In the genomic region with DNA sequence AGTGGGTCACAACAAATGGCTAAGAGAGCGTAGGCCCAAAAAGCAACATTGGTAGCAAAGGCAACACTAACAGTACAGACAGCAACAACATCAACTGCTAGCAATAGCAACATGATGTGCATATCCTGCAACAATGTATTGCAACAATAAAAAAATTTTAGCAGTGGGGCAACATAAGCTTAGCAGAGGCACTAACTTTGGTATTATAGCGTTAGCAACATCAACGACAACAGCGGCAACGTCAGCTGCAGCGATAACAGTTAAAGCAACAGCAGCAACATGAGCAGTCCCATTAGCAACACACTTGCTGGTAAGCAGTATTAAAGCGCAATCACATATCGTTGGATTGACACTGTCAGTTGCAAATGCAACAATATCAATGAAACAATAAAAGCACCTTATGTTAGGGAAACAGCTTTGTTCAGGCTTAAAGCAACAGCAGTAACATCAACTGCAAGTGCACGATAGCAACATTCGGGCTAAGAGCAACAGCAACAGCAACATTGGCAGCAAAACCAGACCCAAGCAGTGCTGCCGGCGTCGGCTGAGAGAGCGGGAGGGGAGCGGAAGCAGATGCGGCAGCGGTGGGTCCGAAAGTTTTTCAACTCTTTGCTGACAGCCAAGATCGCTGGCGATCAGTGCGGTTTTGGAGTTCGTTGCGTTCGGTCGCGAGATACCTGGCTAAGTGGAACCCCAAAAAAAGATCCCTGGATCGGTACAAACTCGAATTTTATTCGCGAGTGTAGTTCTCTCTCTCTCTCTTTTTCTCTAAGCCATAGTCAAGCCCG, we compare ENCODE assay signal across 4 fruit fly cellular contexts.
TF ChIP-seq lines count a peak whose summit lies in the region.

A gene (plus strand): TSS at position 637 of the 788 bp plus-strand sequence.

- no peak for TF ChIP-seq CTCF in whole organism, embryonic (GFP tag; optimal IDR thresholded peaks at IDR 0.05; lab: Kevin White, UChicago)

TF ChIP-seq in whole organism, embryonic, 481 proteins besides CTCF, POLR2A, EP300 and RAD21 (continues in another document):
- TF ChIP-seq Jarid2 (GFP tag; optimal IDR thresholded peaks at IDR 0.05; lab: Kevin White, UChicago) (peak; percentile 53), Trl (optimal IDR thresholded peaks at IDR 0.05; lab: Kevin White, UChicago) (peak; percentile 2 to 37), Trl (GFP tag; optimal IDR thresholded peaks at IDR 0.05; lab: Kevin White, UChicago) (no peak), Doc3 (GFP tag; IDR thresholded peaks at IDR 0.05; lab: Robert Waterston, UW; ENCODE audit: partially characterized antibody) (no peak), fru (optimal IDR thresholded peaks at IDR 0.05; lab: Kevin White, UChicago) (no peak), Adf1 (GFP tag; IDR thresholded peaks at IDR 0.05; lab: Robert Waterston, UW) (peak; percentile 59), ci (GFP tag; IDR thresholded peaks at IDR 0.05; lab: Robert Waterston, UW) (peak; percentile 24; the same call in 1 of the 3 replicates), dpn (GFP tag; optimal IDR thresholded peaks at IDR 0.05; lab: Kevin White, UChicago) (no peak), crol (GFP tag; IDR thresholded peaks at IDR 0.05; lab: Robert Waterston, UW) (peak; percentile 68), chm (GFP tag; IDR thresholded peaks at IDR 0.05; lab: Robert Waterston, UW) (0 out of 2 replicates have a peak, but pooled peaks have one; percentile 10), CG17328 (GFP tag; IDR thresholded peaks at IDR 0.05; lab: Robert Waterston, UW) (0 out of 2 replicates have a peak, but pooled peaks have one; percentile 5), run (tag; optimal IDR thresholded peaks at IDR 0.05; lab: Kevin White, UChicago) (no peak), Med (GFP tag; lab: Kevin White, UChicago) (peak; percentile 56), stc (GFP tag; IDR thresholded peaks at IDR 0.05; lab: Robert Waterston, UW) (peak; percentile 44; the same call in 1 of the 2 replicates), chinmo (GFP tag; IDR thresholded peaks at IDR 0.05; lab: Robert Waterston, UW; ENCODE audit: partially characterized antibody) (0 out of 4 replicates have a peak, but pooled peaks have one; percentile 30), amos (GFP tag; IDR thresholded peaks at IDR 0.05; lab: Robert Waterston, UW; ENCODE audit: partially characterized antibody) (peak; percentile 16; the same call in 1 of the 2 replicates), CG4360 (GFP tag; IDR thresholded peaks at IDR 0.05; lab: Robert Waterston, UW) (peak; percentile 34; the same call in 1 of the 2 replicates), CG11504 (tag; optimal IDR thresholded peaks at IDR 0.05; lab: Kevin White, UChicago) (peak; percentile 99)

TF ChIP-seq in whole organism, prepupa, 60 proteins besides CTCF, POLR2A, EP300 and RAD21 (continues in another document):
- no peak; the same call in 2 of the 3 replicates for TF ChIP-seq CG6163 (GFP tag; IDR thresholded peaks at IDR 0.05; lab: Robert Waterston, UW)
- no peak for TF ChIP-seq Hr4 (GFP tag; optimal IDR thresholded peaks at IDR 0.05; lab: Kevin White, UChicago)
- no peak for TF ChIP-seq CG8319 (GFP tag; optimal IDR thresholded peaks at IDR 0.05; lab: Kevin White, UChicago)
- TF ChIP-seq achi (GFP tag; optimal IDR thresholded peaks at IDR 0.05; lab: Kevin White, UChicago): no peak
- TF ChIP-seq eg (GFP tag; IDR thresholded peaks at IDR 0.05; lab: Robert Waterston, UW): peak; percentile 61; the same call in 2 of the 3 replicates
- TF ChIP-seq cyc (GFP tag; optimal IDR thresholded peaks at IDR 0.05; lab: Kevin White, UChicago): no peak
- no peak for TF ChIP-seq spab (GFP tag; optimal IDR thresholded peaks at IDR 0.05; lab: Kevin White, UChicago)
- TF ChIP-seq CG6276 (GFP tag; optimal IDR thresholded peaks at IDR 0.05; lab: Kevin White, UChicago): no peak
- TF ChIP-seq Met (GFP tag; optimal IDR thresholded peaks at IDR 0.05; lab: Kevin White, UChicago): no peak
- TF ChIP-seq fd59A (GFP tag; optimal IDR thresholded peaks at IDR 0.05; lab: Kevin White, UChicago): no peak
- TF ChIP-seq acj6 (GFP tag; optimal IDR thresholded peaks at IDR 0.05; lab: Kevin White, UChicago): no peak
- TF ChIP-seq Hr38 (GFP tag; optimal IDR thresholded peaks at IDR 0.05; lab: Kevin White, UChicago): no peak
- TF ChIP-seq CG11294 (GFP tag; IDR thresholded peaks at IDR 0.05; lab: Robert Waterston, UW): no peak
- TF ChIP-seq lz (GFP tag; optimal IDR thresholded peaks at IDR 0.05; lab: Kevin White, UChicago): no peak
- TF ChIP-seq svp (GFP tag; lab: Kevin White, UChicago): no peak
- no peak for TF ChIP-seq Eip93F (GFP tag; optimal IDR thresholded peaks at IDR 0.05; lab: Kevin White, UChicago)
- no peak for TF ChIP-seq Sox15 (GFP tag; optimal IDR thresholded peaks at IDR 0.05; lab: Kevin White, UChicago)
- TF ChIP-seq Eip75B (GFP tag; optimal IDR thresholded peaks at IDR 0.05; lab: Kevin White, UChicago): no peak
- no peak for TF ChIP-seq CG8119 (GFP tag; IDR thresholded peaks at IDR 0.05; lab: Robert Waterston, UW)
- TF ChIP-seq CG6792 (GFP tag; optimal IDR thresholded peaks at IDR 0.05; lab: Kevin White, UChicago): no peak
- TF ChIP-seq Lpt (GFP tag; optimal IDR thresholded peaks at IDR 0.05; lab: Kevin White, UChicago): peak; percentile 25
- no peak for TF ChIP-seq CG7368 (GFP tag; optimal IDR thresholded peaks at IDR 0.05; lab: Kevin White, UChicago)

TF ChIP-seq in whole organism, pupa, 21 proteins besides CTCF, POLR2A, EP300 and RAD21:
- no peak for TF ChIP-seq CG14655 (GFP tag; optimal IDR thresholded peaks at IDR 0.05; lab: Kevin White, UChicago)
- no peak for TF ChIP-seq CG4496 (GFP tag; IDR thresholded peaks at IDR 0.05; lab: Robert Waterston, UW)
- TF ChIP-seq CG12605 (GFP tag; IDR thresholded peaks at IDR 0.05; lab: Robert Waterston, UW): no peak
- no peak for TF ChIP-seq CG8301 (tag; optimal IDR thresholded peaks at IDR 0.05; lab: Kevin White, UChicago)
- no peak for TF ChIP-seq CG9948 (tag; optimal IDR thresholded peaks at IDR 0.05; lab: Kevin White, UChicago)
- TF ChIP-seq rn (GFP tag; IDR thresholded peaks at IDR 0.05; lab: Robert Waterston, UW): no peak
- no peak for TF ChIP-seq EcR (GFP tag; optimal IDR thresholded peaks at IDR 0.05; lab: Kevin White, UChicago)
- peak; percentile 39; the same call in 1 of the 2 replicates for TF ChIP-seq Ets98B (GFP tag; IDR thresholded peaks at IDR 0.05; lab: Robert Waterston, UW)
- no peak for TF ChIP-seq CG10348 (GFP tag; IDR thresholded peaks at IDR 0.05; lab: Robert Waterston, UW)
- TF ChIP-seq D1 (tag; optimal IDR thresholded peaks at IDR 0.05; lab: Kevin White, UChicago): no peak
- no peak for TF ChIP-seq CG32121 (GFP tag; IDR thresholded peaks at IDR 0.05; lab: Robert Waterston, UW)
- no peak for TF ChIP-seq CG15710 (tag; optimal IDR thresholded peaks at IDR 0.05; lab: Kevin White, UChicago)
- TF ChIP-seq Pif1B (GFP tag; optimal IDR thresholded peaks at IDR 0.05; lab: Kevin White, UChicago): no peak
- peak; percentile 14 for TF ChIP-seq CG13204 (GFP tag; optimal IDR thresholded peaks at IDR 0.05; lab: Kevin White, UChicago)
- no peak for TF ChIP-seq fd96Ca (GFP tag; IDR thresholded peaks at IDR 0.05; lab: Robert Waterston, UW)

TF ChIP-seq in whole organism, wandering third instar larva, 38 proteins besides CTCF, POLR2A, EP300 and RAD21:
- TF ChIP-seq Myc (optimal IDR thresholded peaks at IDR 0.05; lab: Kevin White, UChicago): no peak
- TF ChIP-seq dl (GFP tag; optimal IDR thresholded peaks at IDR 0.05; lab: Kevin White, UChicago; ENCODE audit: insufficient read depth in 1 of 2, partially characterized antibody in 2 of 2): peak in 1 of 2 experiments; percentile 14
- no peak for TF ChIP-seq psq (GFP tag; optimal IDR thresholded peaks at IDR 0.05; lab: Kevin White, UChicago)
- peak; percentile 3 for TF ChIP-seq h (GFP tag; optimal IDR thresholded peaks at IDR 0.05; lab: Kevin White, UChicago)
- peak; percentile 75 for TF ChIP-seq Dif (GFP tag; optimal IDR thresholded peaks at IDR 0.05; lab: Kevin White, UChicago; ENCODE audit: partially characterized antibody)
- TF ChIP-seq Vsx2 (GFP tag; optimal IDR thresholded peaks at IDR 0.05; lab: Kevin White, UChicago; ENCODE audit: partially characterized antibody): peak; percentile 34
TF ChIP-seq in whole organism, wandering third instar larva: peak in this region for 4.
